Worm (Caenorhabditis elegans) whole organism, mixed stage, embryonic: Measurements from ENCODE around the gene mvk-1.

ENCODE experiments used
- M03D4.4 ChIP-seq: sonication (generic microtip); optimal IDR thresholded peaks from 2 replicates; lab custom pipeline; 2017; ENCODE audit warnings: mild to moderate bottlenecking, missing genetic modification characterization, missing compliant biosample characterization
- bed-3 ChIP-seq: fragments of 200-800 bp; sonication (Bioruptor generic); optimal IDR thresholded peaks from 3 replicates; lab custom pipeline; 2018; ENCODE audit warnings: mild to moderate bottlenecking, missing genetic modification characterization, moderate library complexity, missing compliant biosample characterization
- ceh-39 ChIP-seq: fragments of 150-350 bp; optimal IDR thresholded peaks from 2 replicates; lab custom pipeline; 2014; ENCODE audit warnings: missing biosample characterization, missing genetic modification characterization
- ces-1 ChIP-seq: fragments of 150-350 bp; optimal IDR thresholded peaks from 2 replicates; lab custom pipeline; 2014; ENCODE audit warnings: missing biosample characterization, missing genetic modification reagents, missing genetic modification characterization
- drap-1 ChIP-seq: fragments of 200-800 bp; sonication (Bioruptor generic); optimal IDR thresholded peaks from 3 replicates; lab custom pipeline; 2018; ENCODE audit warnings: mild to moderate bottlenecking, missing genetic modification characterization, missing compliant biosample characterization
- ham-2 ChIP-seq: fragments of 200-800 bp; sonication (Bioruptor generic); optimal IDR thresholded peaks from 2 replicates; lab custom pipeline; 2018; ENCODE audit warnings: mild to moderate bottlenecking, missing genetic modification characterization, missing compliant biosample characterization
- hlh-1 ChIP-seq: fragments of 150-350 bp; optimal IDR thresholded peaks from 2 replicates; lab custom pipeline; 2014; ENCODE audit warnings: missing biosample characterization, missing genetic modification reagents, missing genetic modification characterization
- lin-13 ChIP-seq: fragments of 150-350 bp; optimal IDR thresholded peaks from 2 replicates; lab custom pipeline; 2014; ENCODE audit warnings: missing biosample characterization, missing genetic modification characterization
- mab-5 ChIP-seq: fragments of 150-350 bp; optimal IDR thresholded peaks from 2 replicates; lab custom pipeline; 2014; ENCODE audit warnings: missing biosample characterization, missing genetic modification characterization
- mep-1 ChIP-seq: fragments of 150-350 bp; optimal IDR thresholded peaks from 2 replicates; lab custom pipeline; 2017; ENCODE audit warnings: missing biosample characterization, missing genetic modification reagents, missing genetic modification characterization, inconsistent platforms
- nhr-237 ChIP-seq: fragments of 150-350 bp; optimal IDR thresholded peaks from 2 replicates; lab custom pipeline; 2014; ENCODE audit warnings: missing biosample characterization, missing genetic modification characterization
- nhr-76 ChIP-seq: sonication (generic microtip); optimal IDR thresholded peaks from 2 replicates; lab custom pipeline; 2017; ENCODE audit warnings: missing biosample characterization, missing genetic modification characterization
- sem-2 ChIP-seq: fragments of 200-800 bp; sonication (Bioruptor generic); optimal IDR thresholded peaks from 2 replicates; lab custom pipeline; 2018; ENCODE audit warnings: mild to moderate bottlenecking, missing genetic modification characterization, missing compliant biosample characterization
- tbx-8 ChIP-seq: fragments of 200-800 bp; sonication (Bioruptor generic); optimal IDR thresholded peaks from 2 replicates; lab custom pipeline; 2018; ENCODE audit warnings: mild to moderate bottlenecking, missing genetic modification characterization, moderate library complexity, missing compliant biosample characterization
- unc-62 ChIP-seq: fragments of 150-350 bp; optimal IDR thresholded peaks from 2 replicates; lab custom pipeline; 2014; ENCODE audit warnings: missing biosample characterization, missing genetic modification reagents, missing genetic modification characterization
- zip-8 ChIP-seq: fragments of 150-350 bp; optimal IDR thresholded peaks from 2 replicates; lab custom pipeline; 2014; ENCODE audit warnings: missing biosample characterization, missing genetic modification characterization

The mvk-1 gene

ce11 chrIII:6077973-6078372 is 58.1 kb downstream of the mvk-1 start:
- TF ChIP-seq lin-13 (tag; lab: Kevin White, UChicago) (no peak), sem-2 (no peak), M03D4.4 (tag; lab: Kevin White, UChicago) (no peak), mab-5 (tag; lab: Kevin White, UChicago) (peak; percentile 11), ces-1 (GFP tag; lab: Kevin White, UChicago) (peak; percentile 91), ceh-39 (no peak), ham-2 (GFP tag; lab: Kevin White, UChicago) (no peak), zip-8 (no peak), tbx-8 (GFP tag; lab: Kevin White, UChicago) (no peak), nhr-237 (tag; lab: Kevin White, UChicago) (no peak), drap-1 (GFP tag; lab: Kevin White, UChicago) (no peak), mep-1 (tag; lab: Kevin White, UChicago) (no peak), nhr-76 (tag; lab: Kevin White, UChicago) (no peak), hlh-1 (no peak), unc-62 (GFP tag; lab: Kevin White, UChicago) (no peak), bed-3 (GFP tag; lab: Kevin White, UChicago) (no peak)
